Worm (Caenorhabditis elegans): ENCODE measurements around the gene K08B5.1.

Gene K08B5.1

DNA sequence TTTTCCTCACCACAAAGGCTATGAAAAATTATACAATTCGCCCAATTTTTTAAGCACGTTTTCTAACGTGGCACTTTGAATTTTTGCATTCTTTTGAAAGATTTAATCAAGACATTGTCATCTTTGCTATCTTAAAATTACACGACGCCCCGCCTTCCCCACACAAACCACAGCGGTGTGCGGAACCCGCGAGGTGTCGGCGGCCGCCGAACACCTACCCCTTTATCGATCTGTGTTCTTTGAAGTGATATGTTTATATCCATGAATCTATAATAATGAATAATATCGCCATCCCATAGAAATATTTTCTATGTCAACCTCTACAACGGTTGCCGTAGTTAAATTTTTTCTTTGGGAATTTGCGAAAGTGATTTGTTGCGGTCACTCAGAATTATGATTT is 8.1 kb downstream of the K08B5.1 start:
- TF ChIP-seq dao-5 (tag; optimal IDR thresholded peaks at IDR 0.05) (no peak), him-1 (tag; optimal IDR thresholded peaks at IDR 0.05) (no peak), W03F9.2 (tag; optimal IDR thresholded peaks at IDR 0.05) (no peak)

DNA sequence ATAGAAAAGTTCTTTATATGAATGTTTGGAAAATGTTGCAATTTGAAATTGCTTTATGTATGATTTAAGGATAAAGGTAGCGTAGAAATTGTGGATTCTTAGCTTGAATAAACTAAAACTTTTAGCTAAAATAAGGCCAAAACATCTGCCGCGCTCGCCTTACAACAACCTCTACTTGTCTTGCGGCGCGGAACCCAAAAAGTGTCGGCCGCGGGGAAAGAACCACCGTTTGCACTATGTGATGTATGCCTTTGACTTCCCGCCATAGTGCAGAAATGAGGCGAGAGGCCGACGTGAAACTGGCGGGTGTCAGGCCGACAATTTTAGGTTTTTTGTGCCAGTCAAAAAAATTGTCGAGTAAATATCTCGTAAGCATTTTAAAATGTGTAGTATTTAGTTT is 13.6 kb downstream of the K08B5.1 start:
- TF ChIP-seq W03F9.2 (tag; optimal IDR thresholded peaks at IDR 0.05) (no peak), him-1 (tag; optimal IDR thresholded peaks at IDR 0.05) (no peak)

DNA sequence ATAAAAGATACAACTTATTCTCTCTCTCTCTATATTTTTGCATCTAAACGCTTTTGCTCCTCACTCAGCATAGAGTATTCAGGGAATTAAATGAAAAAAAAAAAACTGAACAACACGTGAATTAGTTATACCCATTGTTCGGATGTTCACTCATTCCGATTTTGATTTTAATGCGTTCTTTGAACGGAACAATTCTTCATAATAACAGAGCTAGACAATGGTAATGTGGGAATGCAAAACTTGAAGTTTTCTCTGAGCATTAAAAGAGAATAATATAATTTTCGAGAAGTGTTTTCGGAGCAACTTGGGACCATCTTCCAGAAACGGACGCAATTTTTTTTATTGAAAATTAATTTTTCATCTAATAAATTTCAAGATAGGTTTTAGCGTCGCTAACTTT is 16.1 kb downstream of the K08B5.1 start:
- TF ChIP-seq dao-5 (tag; optimal IDR thresholded peaks at IDR 0.05) (no peak), him-1 (tag; optimal IDR thresholded peaks at IDR 0.05) (no peak), W03F9.2 (tag; optimal IDR thresholded peaks at IDR 0.05) (no peak)

DNA sequence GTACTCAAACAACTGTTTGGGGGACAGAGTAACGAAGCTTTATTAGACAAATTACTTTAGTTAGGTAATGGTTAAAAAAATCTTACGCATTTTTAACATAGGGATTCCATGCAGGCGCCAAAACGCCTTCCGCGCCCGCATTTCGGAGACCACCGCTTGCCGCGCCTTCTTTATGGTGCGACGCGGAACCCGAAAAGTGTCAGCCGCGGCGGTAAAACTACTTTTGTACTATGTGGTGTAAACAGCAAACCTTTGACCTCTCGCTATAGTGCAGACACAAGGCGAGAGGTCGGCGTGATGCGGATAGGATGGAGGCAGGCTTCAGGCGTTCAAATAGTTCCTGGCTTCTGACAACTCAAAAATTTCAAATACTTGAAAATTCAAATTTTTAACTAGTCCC is 17.0 kb downstream of the K08B5.1 start:
- no peak for TF ChIP-seq dao-5 (tag; optimal IDR thresholded peaks at IDR 0.05)
- no peak for TF ChIP-seq W03F9.2 (tag; optimal IDR thresholded peaks at IDR 0.05)
- no peak for TF ChIP-seq him-1 (tag; optimal IDR thresholded peaks at IDR 0.05)

DNA sequence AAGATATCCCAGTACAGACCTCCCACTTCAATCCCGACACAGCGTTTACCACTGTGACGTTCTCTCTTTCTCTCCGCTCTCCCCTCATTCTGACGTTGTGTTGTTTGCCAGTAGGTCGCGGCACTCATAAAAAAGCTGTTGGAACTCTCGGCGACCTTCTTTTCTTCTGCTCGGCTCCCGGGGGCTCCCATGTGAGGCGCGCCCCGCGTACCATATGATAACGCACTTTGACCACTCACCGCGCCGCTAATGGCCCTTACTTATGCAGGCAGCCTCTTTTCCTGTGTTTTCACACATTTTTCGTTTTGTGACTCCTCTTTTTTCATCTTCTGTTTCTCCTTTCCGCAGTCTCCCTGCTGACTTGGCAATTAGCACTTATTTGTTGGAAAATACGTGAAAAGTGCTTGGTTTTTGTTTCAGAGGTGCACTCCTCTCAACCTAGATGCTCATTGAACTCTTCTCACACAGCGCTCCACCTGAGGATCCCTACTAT is 21.1 kb downstream of the K08B5.1 start, which contains the start of gene ser-1:
ser-1 (plus strand) TSS at position 443 of the 493 bp plus-strand sequence.
- no peak for TF ChIP-seq him-1 (tag; optimal IDR thresholded peaks at IDR 0.05)
- no peak for TF ChIP-seq dao-5 (tag; optimal IDR thresholded peaks at IDR 0.05)
- TF ChIP-seq W03F9.2 (tag; optimal IDR thresholded peaks at IDR 0.05) = no peak

DNA sequence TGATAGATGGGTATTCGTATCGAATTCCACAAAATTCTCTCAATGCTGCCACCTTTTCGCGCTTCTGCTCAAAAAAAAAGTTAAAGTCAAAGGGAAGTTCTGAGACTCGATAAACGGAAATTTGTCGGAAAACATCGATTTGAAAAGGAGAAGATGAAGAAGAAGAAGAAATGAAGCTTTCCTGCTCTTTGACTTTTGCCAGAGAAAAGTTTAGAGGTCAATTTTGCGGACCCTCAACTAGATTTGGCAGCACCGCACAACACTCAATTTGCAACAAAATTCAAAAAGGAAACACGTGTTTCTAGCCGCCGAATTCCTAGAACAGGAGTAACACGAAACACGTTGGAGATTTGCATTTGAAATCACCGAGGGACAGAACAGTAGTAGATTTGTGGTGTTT is 29.9 kb downstream of the K08B5.1 start:
- no peak for TF ChIP-seq W03F9.2 (tag; optimal IDR thresholded peaks at IDR 0.05)
- TF ChIP-seq dao-5 (tag; optimal IDR thresholded peaks at IDR 0.05) = no peak
- TF ChIP-seq him-1 (tag; optimal IDR thresholded peaks at IDR 0.05) = no peak

DNA sequence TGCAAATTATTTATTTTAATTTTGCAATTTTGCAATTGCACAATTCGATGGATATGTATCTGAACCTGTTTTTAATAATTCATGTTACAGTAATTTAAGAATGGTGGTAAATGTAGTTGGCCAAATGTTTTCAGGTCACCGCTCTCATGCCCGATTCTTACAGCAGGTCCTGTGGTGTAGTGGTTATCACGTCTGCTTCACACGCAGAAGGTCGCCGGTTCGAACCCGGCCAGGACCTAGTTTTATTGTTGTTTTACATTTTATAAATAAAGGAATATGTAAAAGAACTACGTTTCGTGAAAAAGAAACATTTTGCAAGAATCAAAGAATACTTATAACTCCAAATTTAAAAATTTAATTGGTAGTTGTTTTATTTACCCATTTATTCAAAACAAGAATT is 32.0 kb downstream of the K08B5.1 start:
- TF ChIP-seq dao-5 (tag; optimal IDR thresholded peaks at IDR 0.05) (no peak), W03F9.2 (tag; optimal IDR thresholded peaks at IDR 0.05) (no peak), him-1 (tag; optimal IDR thresholded peaks at IDR 0.05) (no peak)

DNA sequence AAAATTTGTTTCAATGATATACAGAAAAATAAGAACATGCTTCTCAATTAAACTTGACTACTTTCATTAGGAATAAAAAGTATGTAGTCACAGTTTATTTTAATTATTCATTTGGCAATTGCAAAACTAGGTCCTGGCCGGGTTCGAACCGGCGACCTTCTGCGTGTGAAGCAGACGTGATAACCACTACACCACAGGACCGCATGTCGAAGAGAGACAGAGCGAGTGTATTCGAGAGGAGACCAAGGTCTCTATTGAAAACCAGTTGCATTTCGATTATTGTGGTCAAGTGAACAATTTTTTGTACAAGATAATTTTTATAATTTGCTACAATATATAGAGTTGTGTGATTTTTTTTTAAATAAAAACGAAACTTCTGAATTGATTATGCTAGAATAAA is 32.6 kb downstream of the K08B5.1 start:
- TF ChIP-seq him-1 (tag; optimal IDR thresholded peaks at IDR 0.05) (peak; percentile 62), W03F9.2 (tag; optimal IDR thresholded peaks at IDR 0.05) (peak; percentile 19), dao-5 (tag; optimal IDR thresholded peaks at IDR 0.05) (peak; percentile 18)

DNA sequence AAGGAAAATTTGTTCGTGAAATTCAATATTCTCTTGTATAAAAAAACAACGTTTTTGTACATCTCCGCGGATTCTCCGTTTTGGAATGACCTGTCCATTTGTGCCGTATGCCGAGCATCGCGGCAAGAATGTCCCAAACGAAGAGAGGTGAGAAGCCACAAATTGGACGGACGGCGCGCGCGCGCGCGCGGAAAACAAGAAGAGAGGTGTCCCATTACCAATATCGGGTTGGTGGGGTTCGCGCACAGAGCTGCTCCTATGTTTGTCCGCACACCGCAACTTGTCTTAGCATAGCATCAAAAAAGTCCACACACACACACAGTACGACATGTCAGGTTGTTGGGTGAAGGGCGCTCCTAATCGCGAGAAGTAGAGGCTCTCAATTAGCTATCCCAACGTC is 33.3 kb downstream of the K08B5.1 start:
- no peak for TF ChIP-seq W03F9.2 (tag; optimal IDR thresholded peaks at IDR 0.05)
- no peak for TF ChIP-seq dao-5 (tag; optimal IDR thresholded peaks at IDR 0.05)
- TF ChIP-seq him-1 (tag; optimal IDR thresholded peaks at IDR 0.05) = no peak

DNA sequence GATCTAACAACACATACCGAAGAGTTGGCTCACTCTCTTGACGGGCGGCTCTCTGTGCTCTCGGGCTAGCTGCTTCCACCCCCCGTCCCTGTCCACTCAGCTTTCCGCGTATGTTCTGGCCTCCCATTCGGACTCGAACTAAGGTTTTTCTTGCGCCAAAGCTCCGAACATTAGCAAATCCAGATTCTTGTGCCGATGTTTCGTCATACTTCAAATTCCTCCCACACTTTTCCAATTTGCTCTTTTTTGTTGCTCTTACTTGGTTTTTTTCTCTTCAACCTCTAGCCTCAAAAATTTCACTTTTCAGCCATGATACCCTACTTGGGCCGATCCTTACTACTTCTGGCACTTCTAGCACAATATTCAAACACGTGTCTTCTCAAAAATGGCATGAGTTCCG is 36.7 kb downstream of the K08B5.1 start, which contains the start of gene cdh-9:
cdh-9 (plus strand) TSS at position 301 of the 400 bp plus-strand sequence.
- TF ChIP-seq W03F9.2 (tag; optimal IDR thresholded peaks at IDR 0.05) (no peak), him-1 (tag; optimal IDR thresholded peaks at IDR 0.05) (no peak), dao-5 (tag; optimal IDR thresholded peaks at IDR 0.05) (no peak)

DNA sequence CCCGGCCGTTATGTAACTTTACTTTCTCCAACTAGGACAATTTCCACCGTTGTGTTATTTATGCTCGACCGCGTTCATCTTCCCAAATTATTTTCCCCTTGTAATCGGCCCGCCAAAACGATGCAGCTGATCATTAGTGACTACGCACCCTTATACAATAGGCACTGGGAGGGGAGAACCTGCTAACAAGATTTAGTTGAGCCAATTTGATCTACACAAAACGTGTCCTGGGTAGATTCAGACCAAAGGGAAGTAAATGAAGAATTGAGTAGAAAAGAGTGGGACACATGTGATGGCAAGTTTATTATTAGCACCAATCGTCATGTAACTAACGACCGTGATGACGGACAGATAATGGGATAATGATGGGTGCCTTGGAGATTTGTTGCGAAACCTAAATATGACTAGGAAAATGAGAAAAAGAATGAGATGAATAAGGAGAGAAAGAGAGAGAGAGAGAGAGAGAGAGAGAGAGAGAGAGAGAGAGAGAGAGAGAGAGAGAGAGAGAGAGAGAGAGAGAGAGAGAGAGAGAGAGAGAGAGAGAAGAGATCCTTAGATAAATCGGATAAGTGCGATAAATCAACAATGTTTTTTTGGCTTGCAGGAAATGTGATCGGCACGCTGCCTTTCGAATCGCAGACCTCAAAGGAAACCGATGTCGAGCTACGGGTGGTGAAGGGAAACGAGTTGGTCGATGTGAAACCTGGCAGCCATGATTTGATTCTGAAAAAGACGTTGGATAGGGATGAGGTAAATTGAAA is 37.5 kb downstream of the K08B5.1 start:
- no peak for TF ChIP-seq dao-5 (tag; optimal IDR thresholded peaks at IDR 0.05)
- no peak for TF ChIP-seq him-1 (tag; optimal IDR thresholded peaks at IDR 0.05)
- no peak for TF ChIP-seq W03F9.2 (tag; optimal IDR thresholded peaks at IDR 0.05)

DNA sequence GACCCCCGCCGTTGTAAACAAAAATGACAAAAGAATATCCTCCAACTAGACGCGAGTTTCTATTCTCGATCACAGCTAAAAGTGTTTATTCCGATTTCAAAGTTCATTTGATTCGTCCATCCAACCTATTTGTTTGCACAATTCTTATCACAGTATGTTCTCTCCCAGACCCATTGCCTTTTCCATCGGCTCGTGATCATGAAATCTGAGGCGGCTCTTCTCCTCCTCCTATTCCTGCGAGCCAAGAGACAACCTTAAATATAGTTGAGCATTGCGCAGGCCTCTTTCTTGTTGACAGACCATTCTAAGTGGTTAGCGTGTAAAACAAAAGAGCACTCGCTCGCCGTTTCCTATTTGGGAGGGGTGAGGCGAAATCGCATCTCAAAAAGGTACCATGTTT is 38.7 kb downstream of the K08B5.1 start:
- TF ChIP-seq W03F9.2 (tag; optimal IDR thresholded peaks at IDR 0.05) (no peak), dao-5 (tag; optimal IDR thresholded peaks at IDR 0.05) (no peak), him-1 (tag; optimal IDR thresholded peaks at IDR 0.05) (no peak)

DNA sequence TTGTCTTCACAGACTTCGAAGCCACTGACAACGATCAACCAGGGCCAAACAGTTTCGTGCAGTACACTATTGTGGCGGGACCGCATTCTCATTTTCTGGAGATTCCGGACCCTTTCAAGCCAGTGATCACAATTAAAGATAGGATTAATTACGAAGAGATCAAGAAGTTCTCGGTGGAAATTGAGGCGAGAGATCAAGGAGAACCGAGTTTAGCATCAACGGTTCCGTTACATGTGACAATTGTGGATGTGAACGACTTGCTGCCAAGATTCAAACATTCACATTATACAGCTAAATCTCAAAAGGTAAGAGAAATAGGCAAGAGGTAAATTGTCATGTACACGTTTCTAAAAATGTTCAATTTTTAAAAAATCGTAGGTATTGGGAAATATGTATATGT is 39.6 kb downstream of the K08B5.1 start:
- TF ChIP-seq dao-5 (tag; optimal IDR thresholded peaks at IDR 0.05) = no peak
- no peak for TF ChIP-seq W03F9.2 (tag; optimal IDR thresholded peaks at IDR 0.05)
- no peak for TF ChIP-seq him-1 (tag; optimal IDR thresholded peaks at IDR 0.05)

DNA sequence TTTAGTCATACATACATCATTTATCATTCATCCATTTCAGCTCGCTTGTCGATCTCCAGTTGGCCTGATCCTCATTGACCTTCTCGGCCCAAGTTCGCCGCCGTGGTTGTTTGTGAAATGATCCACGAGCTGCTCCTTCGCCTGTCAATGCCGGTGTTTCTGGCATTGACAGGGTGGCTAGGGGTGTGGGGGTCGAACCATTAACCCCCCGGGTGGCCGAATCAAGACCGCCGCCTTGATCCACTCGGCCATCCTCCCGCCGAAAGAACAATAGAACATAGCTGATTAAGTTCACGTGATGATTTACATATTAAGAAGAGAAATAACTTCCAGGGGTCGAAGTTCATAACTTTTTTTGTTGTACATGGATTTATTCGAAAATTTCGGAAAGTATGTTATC is 44.2 kb downstream of the K08B5.1 start, which contains the start of gene F59C12.4:
F59C12.4 (minus strand) TSS at position 166 of the 400 bp plus-strand sequence.
- no peak for TF ChIP-seq dao-5 (tag; optimal IDR thresholded peaks at IDR 0.05)
- no peak for TF ChIP-seq W03F9.2 (tag; optimal IDR thresholded peaks at IDR 0.05)
- no peak for TF ChIP-seq him-1 (tag; optimal IDR thresholded peaks at IDR 0.05)

DNA sequence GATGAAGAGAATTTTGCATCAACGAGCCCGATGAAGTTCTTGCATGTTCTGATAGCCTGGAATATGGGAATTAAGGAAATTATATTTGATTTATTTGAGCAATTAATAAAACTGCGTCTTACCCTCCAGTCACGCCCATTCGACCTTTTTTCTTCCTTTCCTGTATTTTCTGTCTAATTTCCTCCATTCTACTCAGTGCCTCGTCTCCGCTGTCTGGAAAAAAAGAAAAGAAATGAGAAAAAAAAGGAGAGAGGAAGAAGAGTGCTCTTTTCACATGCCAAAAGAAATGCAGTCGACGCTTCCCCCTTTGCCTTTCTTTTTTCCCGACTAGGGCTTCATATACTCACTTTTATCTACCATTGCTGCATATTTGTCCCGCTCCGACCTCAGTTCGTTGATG is 45.9 kb downstream of the K08B5.1 start:
- no peak for TF ChIP-seq dao-5 (tag; optimal IDR thresholded peaks at IDR 0.05)
- TF ChIP-seq W03F9.2 (tag; optimal IDR thresholded peaks at IDR 0.05) = no peak
- no peak for TF ChIP-seq him-1 (tag; optimal IDR thresholded peaks at IDR 0.05)

Data from whole organism, L4/young adult.